Fruit fly (Drosophila melanogaster) whole organism, embryonic: ENCODE data around the gene spel1.

Source experiments
- BEAF-32 ChIP-seq: fragments of 200-800 bp; sonication (Bioruptor generic); optimal IDR thresholded peaks from 3 replicates; lab custom pipeline; 2017; ENCODE audit warnings: missing biosample characterization, missing genetic modification characterization, mild to moderate bottlenecking, moderate library complexity, missing genetic modification reagents
- Bdp1 ChIP-seq: fragments of 200-800 bp; sonication (Bioruptor generic); optimal IDR thresholded peaks from 3 replicates; lab custom pipeline; 2016; ENCODE audit warnings: missing biosample characterization, missing genetic modification characterization
- CG10209 ChIP-seq: fragments of 200-800 bp; sonication (Bioruptor generic); optimal IDR thresholded peaks from 3 replicates; lab custom pipeline; 2017; ENCODE audit warnings: missing biosample characterization, mild to moderate bottlenecking, missing genetic modification characterization, missing genetic modification reagents
- CG11093 ChIP-seq: fragments of 200-800 bp; sonication (Bioruptor generic); IDR thresholded peaks from 3 replicates; pipeline ENCODE4 v1.3.6; 2022; ENCODE audit warnings: missing biosample characterization, missing genetic modification characterization
- CG11695 ChIP-seq: fragments of 200-800 bp; sonication (Bioruptor generic); IDR thresholded peaks from 3 replicates; pipeline ENCODE4 v1.3.6; 2022; ENCODE audit warnings: missing biosample characterization, missing genetic modification characterization
- CG1233 ChIP-seq: fragments of 200-800 bp; sonication (Bioruptor generic); optimal IDR thresholded peaks from 4 replicates; lab custom pipeline; 2018; ENCODE audit warnings: missing biosample characterization, mild to moderate bottlenecking, missing genetic modification characterization
- CG13123 ChIP-seq: fragments of 200-800 bp; sonication (Bioruptor generic); optimal IDR thresholded peaks from 2 replicates; lab custom pipeline; 2016; ENCODE audit warnings: missing biosample characterization, missing genetic modification characterization
- CG1647 ChIP-seq: fragments of 200-800 bp; sonication (Bioruptor generic); optimal IDR thresholded peaks from 3 replicates; lab custom pipeline; 2016; ENCODE audit warnings: missing biosample characterization, missing genetic modification characterization
- CG32767 ChIP-seq: fragments of 200-800 bp; sonication (Bioruptor generic); IDR thresholded peaks from 2 replicates; pipeline ENCODE4 v1.3.6; 2022; ENCODE audit warnings: missing biosample characterization, missing genetic modification characterization
- CG4854 ChIP-seq: fragments of 200-800 bp; sonication (Bioruptor generic); optimal IDR thresholded peaks from 2 replicates; lab custom pipeline; 2016; ENCODE audit warnings: missing biosample characterization, missing genetic modification characterization, inconsistent platforms
- CG6654 ChIP-seq: fragments of 200-800 bp; sonication (Bioruptor generic); optimal IDR thresholded peaks from 2 replicates; lab custom pipeline; 2017; ENCODE audit warnings: missing biosample characterization, mild to moderate bottlenecking, missing genetic modification characterization
- CG6689 ChIP-seq: fragments of 200-800 bp; sonication (Bioruptor generic); IDR thresholded peaks from 2 replicates; pipeline ENCODE4 v1.3.6; 2022; ENCODE audit warnings: missing biosample characterization, missing genetic modification characterization
- CG8089 ChIP-seq: fragments of 200-800 bp; sonication (Bioruptor generic); optimal IDR thresholded peaks from 3 replicates; lab custom pipeline; 2016; ENCODE audit warnings: missing biosample characterization, missing genetic modification characterization
- CG8359 ChIP-seq: fragments of 200-800 bp; sonication (Bioruptor generic); optimal IDR thresholded peaks from 2 replicates; lab custom pipeline; 2017; ENCODE audit warnings: missing biosample characterization, mild to moderate bottlenecking, missing genetic modification characterization, borderline replicate concordance
- CG8765 ChIP-seq: fragments of 200-800 bp; sonication (Bioruptor generic); IDR thresholded peaks from 2 replicates; pipeline ENCODE4 v1.3.6; 2022; ENCODE audit warnings: missing biosample characterization, missing genetic modification characterization
- Chrac-16 ChIP-seq: fragments of 200-800 bp; sonication (Bioruptor generic); optimal IDR thresholded peaks from 3 replicates; lab custom pipeline; 2016; ENCODE audit warnings: missing biosample characterization, missing genetic modification characterization
- Dek ChIP-seq: fragments of 200-800 bp; sonication (Bioruptor generic); optimal IDR thresholded peaks from 3 replicates; lab custom pipeline; 2019; ENCODE audit warnings: missing biosample characterization, mild to moderate bottlenecking, missing genetic modification characterization, moderate library complexity
- Doc2 ChIP-seq: fragments of 200-800 bp; sonication (Bioruptor generic); IDR thresholded peaks from 2 replicates; pipeline ENCODE4 v1.3.6; 2022; ENCODE audit warnings: missing biosample characterization, missing genetic modification characterization
- Dp ChIP-seq: fragments of 200-800 bp; sonication (Bioruptor generic); optimal IDR thresholded peaks from 2 replicates; lab custom pipeline; 2018; ENCODE audit warnings: missing biosample characterization, mild to moderate bottlenecking, missing genetic modification characterization, moderate library complexity
- Elba2 ChIP-seq: fragments of 200-800 bp; sonication (Bioruptor generic); optimal IDR thresholded peaks from 3 replicates; lab custom pipeline; 2016; ENCODE audit warnings: missing biosample characterization, missing genetic modification characterization
- Fer2 ChIP-seq: fragments of 200-800 bp; sonication (Bioruptor generic); optimal IDR thresholded peaks from 2 replicates; lab custom pipeline; 2018; ENCODE audit warnings: missing biosample characterization, mild to moderate bottlenecking, missing genetic modification characterization, moderate library complexity
- HLH3B ChIP-seq: fragments of 200-800 bp; sonication (Bioruptor generic); IDR thresholded peaks from 2 replicates; pipeline ENCODE4 v1.3.6; 2022; ENCODE audit warnings: missing biosample characterization, missing genetic modification characterization
- Hey ChIP-seq: fragments of 200-800 bp; sonication (Bioruptor generic); optimal IDR thresholded peaks from 3 replicates; lab custom pipeline; 2018; ENCODE audit warnings: missing biosample characterization, mild to moderate bottlenecking, missing genetic modification characterization
- Hr51 ChIP-seq, 2 experiments: fragments of 200-800 bp; sonication (Bioruptor generic); optimal IDR thresholded peaks; 2 replicates in 1 of 2; 3 replicates in 1 of 2; lab custom pipeline; 2016 to 2018; ENCODE audit warnings: missing biosample characterization in 2 of 2, missing genetic modification characterization in 2 of 2, mild to moderate bottlenecking in 1 of 2, moderate library complexity in 1 of 2
- Max ChIP-seq: fragments of 200-800 bp; sonication (Bioruptor generic); optimal IDR thresholded peaks from 2 replicates; lab custom pipeline; 2016; ENCODE audit warnings: missing biosample characterization, mild to moderate bottlenecking, missing genetic modification characterization
- Med ChIP-seq: fragments of 200-800 bp; sonication (Bioruptor generic); peaks from one replicate; lab custom pipeline; 2016; ENCODE audit warnings: missing biosample characterization, missing genetic modification characterization, mild to moderate bottlenecking, inconsistent platforms, moderate library complexity
- Myb ChIP-seq: fragments of 200-800 bp; sonication (Bioruptor generic); optimal IDR thresholded peaks from 2 replicates; lab custom pipeline; 2016; ENCODE audit warnings: missing biosample characterization, missing genetic modification characterization
- Optix ChIP-seq: fragments of 200-800 bp; sonication (Bioruptor generic); IDR thresholded peaks from 3 replicates; pipeline ENCODE4 v1.3.6; 2022; ENCODE audit warnings: missing biosample characterization, missing genetic modification characterization
- Pdp1 ChIP-seq, 2 experiments: fragments of 200-800 bp; sonication (Bioruptor generic); optimal IDR thresholded peaks; 3 replicates each; lab custom pipeline; 2016; ENCODE audit warnings: missing biosample characterization in 2 of 2, missing genetic modification characterization in 2 of 2, mild to moderate bottlenecking in 1 of 2, moderate library complexity in 1 of 2
- Rfx ChIP-seq: fragments of 200-800 bp; sonication (Bioruptor generic); IDR thresholded peaks from 2 replicates; pipeline ENCODE4 v1.3.6; 2022; ENCODE audit warnings: missing biosample characterization, missing genetic modification characterization
- bbx ChIP-seq: fragments of 200-800 bp; sonication (Bioruptor generic); IDR thresholded peaks from 2 replicates; pipeline ENCODE4 v1.3.6; 2022; ENCODE audit warnings: missing biosample characterization, missing genetic modification characterization; ENCODE audit not compliant: partially characterized antibody
- bsh ChIP-seq, 2 experiments: fragments of 200-800 bp; sonication (Bioruptor generic); optimal IDR thresholded peaks; 2 replicates each; lab custom pipeline; 2017 to 2018; ENCODE audit warnings: mild to moderate bottlenecking in 2 of 2, missing biosample characterization in 2 of 2, missing genetic modification characterization in 2 of 2, moderate library complexity in 1 of 2
- cato ChIP-seq: fragments of 200-800 bp; sonication (Bioruptor generic); optimal IDR thresholded peaks from 2 replicates; lab custom pipeline; 2016; ENCODE audit warnings: missing biosample characterization, missing genetic modification characterization, borderline replicate concordance
- croc ChIP-seq: fragments of 200-800 bp; sonication (Bioruptor generic); conservative IDR thresholded peaks from 3 replicates; pipeline ENCODE4 v1.3.6; 2022; ENCODE audit warnings: missing biosample characterization, missing genetic modification characterization
- dmrt11E ChIP-seq: fragments of 200-800 bp; sonication (Bioruptor generic); optimal IDR thresholded peaks from 3 replicates; lab custom pipeline; 2018; ENCODE audit warnings: missing biosample characterization, mild to moderate bottlenecking, missing genetic modification characterization, moderate library complexity
- eyg ChIP-seq: fragments of 200-800 bp; sonication (Bioruptor generic); optimal IDR thresholded peaks from 3 replicates; lab custom pipeline; 2016; ENCODE audit warnings: missing biosample characterization, missing genetic modification characterization
- fd64A ChIP-seq: fragments of 200-800 bp; sonication (Bioruptor generic); optimal IDR thresholded peaks from 3 replicates; lab custom pipeline; 2018; ENCODE audit warnings: missing biosample characterization, mild to moderate bottlenecking, missing genetic modification characterization
- her ChIP-seq: fragments of 200-800 bp; sonication (Bioruptor generic); optimal IDR thresholded peaks from 2 replicates; lab custom pipeline; 2016; ENCODE audit warnings: missing biosample characterization, missing genetic modification characterization
- maf-S ChIP-seq: fragments of 200-800 bp; sonication (Bioruptor generic); optimal IDR thresholded peaks from 2 replicates; lab custom pipeline; 2016; ENCODE audit warnings: missing biosample characterization, missing genetic modification characterization
- odd ChIP-seq: fragments of 200-800 bp; sonication (Bioruptor generic); optimal IDR thresholded peaks from 2 replicates; lab custom pipeline; 2017; ENCODE audit warnings: missing biosample characterization, mild to moderate bottlenecking, missing genetic modification characterization
- onecut ChIP-seq: fragments of 200-800 bp; sonication (Bioruptor generic); IDR thresholded peaks from 2 replicates; pipeline ENCODE4 v1.3.6; 2022; ENCODE audit warnings: missing biosample characterization, missing genetic modification characterization
- otp ChIP-seq: fragments of 200-800 bp; sonication (Bioruptor generic); IDR thresholded peaks from 3 replicates; pipeline ENCODE4, ENCODE4 v1.3.6; 2022; ENCODE audit warnings: missing biosample characterization, missing genetic modification characterization
- ro ChIP-seq: fragments of 200-800 bp; sonication (Bioruptor generic); IDR thresholded peaks from 2 replicates; pipeline ENCODE4 v1.3.6; 2022; ENCODE audit warnings: missing biosample characterization, missing genetic modification characterization
- run ChIP-seq: fragments of 200-800 bp; sonication (Bioruptor generic); optimal IDR thresholded peaks from 3 replicates; lab custom pipeline; 2018; ENCODE audit warnings: missing biosample characterization, mild to moderate bottlenecking, missing genetic modification characterization
- scrt ChIP-seq: fragments of 200-800 bp; sonication (Bioruptor generic); optimal IDR thresholded peaks from 2 replicates; lab custom pipeline; 2018; ENCODE audit warnings: missing biosample characterization, mild to moderate bottlenecking, missing genetic modification characterization, moderate library complexity
- tio ChIP-seq: fragments of 200-800 bp; sonication (Bioruptor generic); optimal IDR thresholded peaks from 2 replicates; lab custom pipeline; 2017; ENCODE audit warnings: missing biosample characterization, missing genetic modification characterization, inconsistent platforms
- tup ChIP-seq: fragments of 200-800 bp; sonication (Bioruptor generic); optimal IDR thresholded peaks from 2 replicates; lab custom pipeline; 2016; ENCODE audit warnings: missing biosample characterization, mild to moderate bottlenecking, missing genetic modification characterization, moderate library complexity
- vfl ChIP-seq: fragments of 200-800 bp; sonication (Bioruptor generic); optimal IDR thresholded peaks from 2 replicates; lab custom pipeline; 2016; ENCODE audit warnings: missing biosample characterization, missing genetic modification characterization
- yki ChIP-seq: fragments of >200 bp; optimal IDR thresholded peaks from 3 replicates; lab custom pipeline; 2018
- zen2 ChIP-seq: fragments of 200-800 bp; sonication (Bioruptor generic); IDR thresholded peaks from 3 replicates; pipeline ENCODE4 v1.3.6; 2022; ENCODE audit warnings: missing biosample characterization, missing genetic modification characterization; ENCODE audit not compliant: partially characterized antibody

spel1 gene

dm6 chr2L:14361736-14362180, at the start of gene spel1 (continued):
- TF ChIP-seq CG8089 (no peak), zen2 (GFP tag; lab: Robert Waterston, UW) (no peak), CG4854 (peak; percentile 9), eyg (no peak), CG1647 (GFP tag; lab: Kevin White, UChicago) (peak; percentile 21), CG10209 (GFP tag; lab: Kevin White, UChicago) (peak; percentile 69), maf-S (GFP tag; lab: Kevin White, UChicago) (peak; percentile 8), onecut (GFP tag; lab: Robert Waterston, UW) (peak; percentile 21; the same call in 1 of the 2 replicates), CG32767 (GFP tag; lab: Robert Waterston, UW) (peak; percentile 70; the same call in 1 of the 2 replicates), bbx (no peak), Myb (GFP tag; lab: Kevin White, UChicago) (no peak), BEAF-32 (no peak), Elba2 (GFP tag; lab: Kevin White, UChicago) (no peak), Hr51 (GFP tag; optimal IDR thresholded peaks at IDR 0.05; lab: Kevin White, UChicago) (peak; percentile 31 to 89), Hey (tag; lab: Kevin White, UChicago) (no peak), CG1233 (GFP tag; lab: Kevin White, UChicago) (no peak), odd (peak; percentile 35), cato (GFP tag; lab: Kevin White, UChicago) (peak; percentile 20), CG13123 (GFP tag; lab: Kevin White, UChicago) (peak; percentile 41), CG11695 (GFP tag; lab: Robert Waterston, UW) (peak; percentile 92), Dek (peak; percentile 91), Med (GFP tag; lab: Kevin White, UChicago) (peak; percentile 75), CG8765 (GFP tag; lab: Robert Waterston, UW) (peak; percentile 63; the same call in 1 of the 2 replicates), Dp (GFP tag; lab: Kevin White, UChicago) (peak; percentile 79), Pdp1 (GFP tag; optimal IDR thresholded peaks at IDR 0.05; lab: Kevin White, UChicago) (peak in 1 of 2 experiments; percentile 55), tup (GFP tag; lab: Kevin White, UChicago) (no peak), CG6654 (no peak), otp (GFP tag; lab: Robert Waterston, UW) (peak; percentile 33; the same call in 1 of the 3 replicates), Doc2 (GFP tag; lab: Robert Waterston, UW) (peak; percentile 21; the same call in 1 of the 2 replicates), CG8359 (no peak), ro (GFP tag; lab: Robert Waterston, UW) (no peak), CG6689 (GFP tag; lab: Robert Waterston, UW) (peak; percentile 83), vfl (no peak), croc (GFP tag; lab: Robert Waterston, UW) (peak; percentile 45), tio (GFP tag; lab: Kevin White, UChicago) (peak; percentile 60), Chrac-16 (GFP tag; lab: Kevin White, UChicago) (peak; percentile 60), Optix (GFP tag; lab: Robert Waterston, UW) (no peak), yki (no peak), her (GFP tag; lab: Kevin White, UChicago) (no peak), dmrt11E (tag; lab: Kevin White, UChicago) (peak; percentile 74), CG11093 (GFP tag; lab: Robert Waterston, UW) (no peak), Fer2 (tag; lab: Kevin White, UChicago) (peak; percentile 36), fd64A (GFP tag; lab: Kevin White, UChicago) (no peak), scrt (GFP tag; lab: Kevin White, UChicago) (peak; percentile 54), Max (peak; percentile 20), run (tag; lab: Kevin White, UChicago) (peak; percentile 33), Rfx (peak; percentile 85), bsh (GFP tag; optimal IDR thresholded peaks at IDR 0.05; lab: Kevin White, UChicago) (peak in 1 of 2 experiments; percentile 85), HLH3B (GFP tag; lab: Robert Waterston, UW) (peak; percentile 86), Bdp1 (GFP tag; lab: Kevin White, UChicago) (no peak)
